Worm (Caenorhabditis elegans): ENCODE results near the gene cpna-2.

DNA sequence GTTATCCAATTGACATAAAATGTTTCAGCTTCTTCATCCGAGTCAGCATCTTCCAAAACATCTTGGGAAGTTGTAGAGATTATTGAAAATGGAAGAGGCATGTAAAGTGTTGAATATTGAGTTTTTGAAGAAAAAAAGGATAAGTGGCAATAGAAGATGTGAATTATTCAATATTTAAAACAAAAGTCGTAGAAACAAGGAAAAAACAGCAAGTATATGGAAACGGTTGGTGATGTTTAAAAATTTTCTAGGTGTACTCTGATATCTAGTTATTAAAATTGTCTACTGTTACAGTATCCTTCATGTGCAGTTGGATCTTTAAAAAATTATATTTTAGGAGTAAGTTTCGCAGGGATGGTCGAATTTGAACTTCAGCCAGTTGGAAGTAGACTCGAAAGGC, 47.2 kb downstream of the cpna-2 start, which contains the start of gene C06A8.8:
- TF ChIP-seq unc-39 (tag; optimal IDR thresholded peaks at IDR 0.05) (no peak), ceh-82 (tag; optimal IDR thresholded peaks at IDR 0.05) (no peak), skn-1 (tag; optimal IDR thresholded peaks at IDR 0.05) (no peak), tra-1 (GFP tag; IDR thresholded peaks at IDR 0.05) (no peak), mep-1 (tag; optimal IDR thresholded peaks at IDR 0.05) (no peak), hlh-11 (tag; optimal IDR thresholded peaks at IDR 0.05) (no peak), nhr-28 (tag; optimal IDR thresholded peaks at IDR 0.05) (no peak), snpc-4 (tag; optimal IDR thresholded peaks at IDR 0.05) (no peak), ZK546.5 (tag; optimal IDR thresholded peaks at IDR 0.05) (no peak), mdl-1 (tag; optimal IDR thresholded peaks at IDR 0.05) (no peak)
